Fruit fly (Drosophila melanogaster) whole organism, adult: Measurements from ENCODE around the gene CG32106.

ENCODE experiments used
- CG12768 ChIP-seq: fragments of 200-800 bp; sonication (Bioruptor generic); optimal IDR thresholded peaks from 2 replicates; lab custom pipeline; 2017; ENCODE audit warnings: missing biosample characterization, missing genetic modification characterization, mild to moderate bottlenecking, moderate library complexity, missing genetic modification reagents
- CG33017 ChIP-seq: fragments of 200-800 bp; sonication (Bioruptor generic); optimal IDR thresholded peaks from 2 replicates; lab custom pipeline; 2018; ENCODE audit warnings: missing biosample characterization, mild to moderate bottlenecking, missing genetic modification characterization, moderate library complexity
- CG5204 ChIP-seq: fragments of 200-800 bp; sonication (Bioruptor generic); optimal IDR thresholded peaks from 2 replicates; lab custom pipeline; 2016; ENCODE audit warnings: missing biosample characterization, missing genetic modification characterization
- CG7101 ChIP-seq: fragments of 200-800 bp; sonication (Bioruptor generic); optimal IDR thresholded peaks from 2 replicates; lab custom pipeline; 2018; ENCODE audit warnings: missing biosample characterization, mild to moderate bottlenecking, missing genetic modification characterization, moderate library complexity
- Clk ChIP-seq: fragments of 200-800 bp; sonication (Bioruptor generic); optimal IDR thresholded peaks from 2 replicates; lab custom pipeline; 2017; ENCODE audit warnings: missing biosample characterization, missing genetic modification characterization
- Crg-1 ChIP-seq: fragments of 200-800 bp; sonication (Bioruptor generic); optimal IDR thresholded peaks from 2 replicates; lab custom pipeline; 2016; ENCODE audit warnings: missing biosample characterization, missing genetic modification characterization
- Hr96 ChIP-seq: fragments of 200-800 bp; sonication (Bioruptor generic); optimal IDR thresholded peaks from 2 replicates; lab custom pipeline; 2016; ENCODE audit warnings: missing biosample characterization, missing genetic modification characterization
- kay ChIP-seq: fragments of 200-800 bp; sonication (Bioruptor generic); peaks from one replicate; lab custom pipeline; 2016; ENCODE audit warnings: missing biosample characterization, missing genetic modification characterization, borderline replicate concordance
- toe ChIP-seq: fragments of 200-800 bp; sonication (Bioruptor generic); optimal IDR thresholded peaks from 2 replicates; lab custom pipeline; 2016; ENCODE audit warnings: missing biosample characterization, missing genetic modification characterization

dm6 chr3L:12813907-12814306 is 35.4 kb upstream of the CG32106 start, which contains the start of the genes Sf3a2 and CG42588:
- TF ChIP-seq CG7101 (tag; lab: Kevin White, UChicago) (peak; percentile 52), toe (GFP tag; lab: Kevin White, UChicago) (peak; percentile 65), Clk (no peak), CG33017 (tag; lab: Kevin White, UChicago) (no peak), Hr96 (GFP tag; lab: Kevin White, UChicago) (no peak), CG5204 (no peak), CG12768 (no peak), kay (GFP tag; lab: Kevin White, UChicago) (no peak), Crg-1 (GFP tag; lab: Kevin White, UChicago) (no peak)
